Worm (Caenorhabditis elegans): Measurements from ENCODE around the gene clec-231.

clec-231 gene

ce11 chrV:15310780-15311179, 39.7 kb downstream of the clec-231 start, which contains the start of gene irld-62:
irld-62 (plus strand) TSS chrV:15311080.
- no peak for TF ChIP-seq spr-1 (tag; optimal IDR thresholded peaks at IDR 0.05)
- TF ChIP-seq set-16 (GFP tag; IDR thresholded peaks at IDR 0.05): no peak
- TF ChIP-seq jun-1 (tag; optimal IDR thresholded peaks at IDR 0.05): no peak
- TF ChIP-seq daf-19 (GFP tag; conservative IDR thresholded peaks at IDR 0.05): no peak
- no peak for TF ChIP-seq nhr-237 (tag; optimal IDR thresholded peaks at IDR 0.05)
- TF ChIP-seq fos-1 (tag; optimal IDR thresholded peaks at IDR 0.05): no peak
- TF ChIP-seq nhr-10 (tag; optimal IDR thresholded peaks at IDR 0.05): no peak
- no peak for TF ChIP-seq lin-13 (GFP tag; optimal IDR thresholded peaks at IDR 0.05)
- TF ChIP-seq ceh-32 (tag; optimal IDR thresholded peaks at IDR 0.05; ENCODE audit: poor library complexity): no peak
- no peak for TF ChIP-seq Y5F2A.4 (GFP tag; optimal IDR thresholded peaks at IDR 0.05)
- no peak for TF ChIP-seq Y48G9A.11 (GFP tag; IDR thresholded peaks at IDR 0.05)
- TF ChIP-seq gei-8 (GFP tag; optimal IDR thresholded peaks at IDR 0.05): no peak
- no peak for TF ChIP-seq nhr-25 (tag; optimal IDR thresholded peaks at IDR 0.05; ENCODE audit: borderline replicate concordance, insufficient read depth)
- no peak for TF ChIP-seq ztf-7 (tag; optimal IDR thresholded peaks at IDR 0.05)
- no peak for TF ChIP-seq ces-1 (GFP tag; optimal IDR thresholded peaks at IDR 0.05)

ce11 chrV:15309011-15309410, 41.5 kb downstream of the clec-231 start, which contains the start of gene srz-10:
srz-10 (minus strand) TSS chrV:15309098.
- TF ChIP-seq nhr-11 (tag; optimal IDR thresholded peaks at IDR 0.05) (no peak), ztf-7 (tag; optimal IDR thresholded peaks at IDR 0.05) (no peak), vab-7 (GFP tag; IDR thresholded peaks at IDR 0.05) (no peak), tra-1 (GFP tag; IDR thresholded peaks at IDR 0.05) (no peak), zag-1 (tag; optimal IDR thresholded peaks at IDR 0.05) (no peak), snpc-4 (tag; optimal IDR thresholded peaks at IDR 0.05) (no peak), unc-130 (GFP tag; optimal IDR thresholded peaks at IDR 0.05) (no peak), lim-7 (GFP tag; IDR thresholded peaks at IDR 0.05) (no peak), Y48G9A.11 (GFP tag; IDR thresholded peaks at IDR 0.05) (no peak), daf-8 (GFP tag; IDR thresholded peaks at IDR 0.05) (no peak), ceh-32 (tag; optimal IDR thresholded peaks at IDR 0.05; ENCODE audit: poor library complexity) (no peak), rbr-2 (tag; optimal IDR thresholded peaks at IDR 0.05) (no peak), nhr-111 (GFP tag; optimal IDR thresholded peaks at IDR 0.05) (no peak), nhr-48 (tag; optimal IDR thresholded peaks at IDR 0.05) (no peak)

- TF ChIP-seq F10B5.3 (tag; optimal IDR thresholded peaks at IDR 0.05) (no peak), unc-130 (GFP tag; optimal IDR thresholded peaks at IDR 0.05) (no peak), tag-97 (GFP tag; IDR thresholded peaks at IDR 0.05) (no peak), ama-1 (optimal IDR thresholded peaks at IDR 0.05) (no peak), mxl-3 (GFP tag; optimal IDR thresholded peaks at IDR 0.05) (no peak), ZK337.2 (GFP tag; IDR thresholded peaks at IDR 0.05) (no peak), set-16 (GFP tag; IDR thresholded peaks at IDR 0.05) (no peak), cey-2 (tag; optimal IDR thresholded peaks at IDR 0.05; ENCODE audit: borderline replicate concordance, insufficient read depth) (no peak), F26F4.8 (GFP tag; conservative IDR thresholded peaks at IDR 0.05) (no peak)
Measured at ce11 chrV:15306745-15307144, 43.8 kb downstream of the clec-231 start, which contains the start of gene T26H8.4. T26H8.4 (minus strand) TSS chrV:15306845.

ce11 chrV:15305502-15305901, 45.0 kb downstream of the clec-231 start, which contains the start of gene T26H8.5:
T26H8.5 (minus strand) TSS chrV:15305602.
- TF ChIP-seq Y5F2A.4 (GFP tag; optimal IDR thresholded peaks at IDR 0.05) (no peak), daf-8 (GFP tag; IDR thresholded peaks at IDR 0.05) (no peak), unc-62 (GFP tag; optimal IDR thresholded peaks at IDR 0.05 in 1 of 2) (no peak), unc-62 (tag; optimal IDR thresholded peaks at IDR 0.05) (no peak), unc-39 (tag; optimal IDR thresholded peaks at IDR 0.05) (no peak), daf-12 (tag; optimal IDR thresholded peaks at IDR 0.05) (no peak), zip-11 (GFP tag; IDR thresholded peaks at IDR 0.05) (no peak), arid-1 (GFP tag; conservative IDR thresholded peaks at IDR 0.05) (no peak), F37D6.2 (tag; optimal IDR thresholded peaks at IDR 0.05) (no peak), tra-1 (GFP tag; IDR thresholded peaks at IDR 0.05) (no peak), lir-3 (tag; optimal IDR thresholded peaks at IDR 0.05) (no peak), snpc-4 (tag; optimal IDR thresholded peaks at IDR 0.05) (no peak), snpc-1.2 (GFP tag; IDR thresholded peaks at IDR 0.05) (no peak), rbr-2 (tag; optimal IDR thresholded peaks at IDR 0.05) (no peak), mxl-3 (GFP tag; optimal IDR thresholded peaks at IDR 0.05) (no peak), ceh-32 (tag; optimal IDR thresholded peaks at IDR 0.05; ENCODE audit: poor library complexity) (no peak), lin-39 (tag; optimal IDR thresholded peaks at IDR 0.05) (no peak), nhr-42 (GFP tag; IDR thresholded peaks at IDR 0.05) (no peak), ZK546.5 (tag; optimal IDR thresholded peaks at IDR 0.05) (no peak), lin-1 (GFP tag; IDR thresholded peaks at IDR 0.05) (no peak), nhr-6 (tag; optimal IDR thresholded peaks at IDR 0.05) (no peak)

Data from whole organism, L4 larva.